Worm (Caenorhabditis elegans): Measurements from ENCODE around the gene srh-17.
A peak's percentile ranks its signal among the peaks of the same experiment; 100 is the strongest.

Gene srh-17

DNA sequence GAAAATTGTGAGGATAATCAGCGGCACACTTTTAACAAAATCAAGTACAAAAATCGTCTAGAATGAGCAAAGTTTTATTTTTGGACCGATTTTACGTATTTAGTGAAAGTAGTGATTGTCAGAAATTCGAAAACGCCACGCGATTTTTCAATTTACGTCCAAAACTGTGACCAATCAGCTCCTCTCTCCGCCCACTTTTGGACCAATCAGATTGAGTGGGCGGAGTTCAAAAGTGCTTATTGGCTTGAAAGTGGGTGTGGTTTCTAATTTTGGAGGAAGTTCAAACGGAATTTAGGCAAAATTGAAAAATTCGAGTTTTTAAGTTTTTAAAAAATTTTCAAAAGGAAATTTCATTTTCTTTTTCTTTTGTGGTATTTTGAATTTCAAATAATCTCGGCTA is 46.7 kb upstream of the srh-17 start:
- TF ChIP-seq nfya-1 (tag; optimal IDR thresholded peaks at IDR 0.05; ENCODE audit: insufficient read depth) (peak; percentile 86), sea-2 (GFP tag; optimal IDR thresholded peaks at IDR 0.05) (no peak), jun-1 (tag; optimal IDR thresholded peaks at IDR 0.05) (no peak)

DNA sequence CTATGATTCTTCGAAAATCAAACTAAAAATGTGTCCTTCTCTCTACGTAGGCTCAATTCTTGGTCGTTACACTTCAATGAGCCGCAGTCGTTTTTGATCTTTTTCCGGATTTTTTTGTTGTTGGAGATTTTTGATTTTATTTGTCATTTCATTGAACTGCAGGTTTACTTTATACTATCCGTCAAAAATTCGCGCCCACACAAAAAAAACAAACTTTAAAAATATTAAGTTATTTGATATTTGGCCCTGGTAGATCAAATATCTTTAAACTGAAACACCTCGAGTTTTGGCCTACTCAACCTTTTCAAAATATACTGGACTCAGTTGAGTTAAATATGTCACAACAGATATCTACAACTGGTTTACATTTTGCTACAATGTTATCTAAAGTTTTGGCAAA is 45.4 kb upstream of the srh-17 start:
- TF ChIP-seq skn-1 (tag; optimal IDR thresholded peaks at IDR 0.05) (no peak), daf-12 (tag; optimal IDR thresholded peaks at IDR 0.05) (no peak), R02D3.7 (tag; optimal IDR thresholded peaks at IDR 0.05) (no peak), aly-2 (tag; optimal IDR thresholded peaks at IDR 0.05) (no peak), lin-39 (tag; optimal IDR thresholded peaks at IDR 0.05) (no peak), ceh-82 (tag; optimal IDR thresholded peaks at IDR 0.05) (no peak), elt-2 (tag; optimal IDR thresholded peaks at IDR 0.05) (no peak), mml-1 (tag; optimal IDR thresholded peaks at IDR 0.05) (no peak), nfya-1 (tag; optimal IDR thresholded peaks at IDR 0.05; ENCODE audit: insufficient read depth) (no peak), lsy-12 (tag; optimal IDR thresholded peaks at IDR 0.05) (no peak), nhr-43 (tag; optimal IDR thresholded peaks at IDR 0.05; ENCODE audit: poor library complexity, severe bottlenecking) (no peak), elt-1 (tag; optimal IDR thresholded peaks at IDR 0.05) (no peak), eor-1 (tag; optimal IDR thresholded peaks at IDR 0.05) (no peak)

DNA sequence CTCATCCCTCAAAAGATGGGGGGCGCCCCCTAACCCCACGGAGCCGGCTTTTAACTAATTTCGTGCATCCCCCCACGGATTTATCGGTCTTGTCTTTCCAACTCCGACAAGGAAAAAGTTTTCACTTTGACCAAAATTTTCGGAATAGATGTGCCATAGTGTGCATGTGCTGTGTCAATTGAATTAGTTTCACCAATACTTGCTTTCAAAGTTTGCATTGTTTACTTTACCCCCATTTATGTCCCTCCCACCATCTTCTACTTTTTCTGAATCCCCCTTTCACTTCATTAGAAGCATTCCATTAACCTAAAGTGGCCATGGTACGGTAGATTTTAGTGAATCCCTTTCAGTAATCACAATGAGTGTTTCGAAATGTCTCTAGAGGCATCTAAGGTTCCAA is 43.4 kb upstream of the srh-17 start:
- TF ChIP-seq nhr-23 (tag; optimal IDR thresholded peaks at IDR 0.05) (no peak), lin-39 (tag; optimal IDR thresholded peaks at IDR 0.05) (no peak), pha-4 (tag; optimal IDR thresholded peaks at IDR 0.05) (no peak), aly-2 (tag; optimal IDR thresholded peaks at IDR 0.05) (no peak), R02D3.7 (tag; optimal IDR thresholded peaks at IDR 0.05) (no peak), elt-3 (tag; optimal IDR thresholded peaks at IDR 0.05) (no peak), lsy-12 (tag; optimal IDR thresholded peaks at IDR 0.05) (no peak), nhr-77 (tag; optimal IDR thresholded peaks at IDR 0.05) (no peak), skn-1 (tag; optimal IDR thresholded peaks at IDR 0.05) (no peak), ceh-82 (tag; optimal IDR thresholded peaks at IDR 0.05) (no peak), snpc-4 (tag; optimal IDR thresholded peaks at IDR 0.05) (no peak), unc-62 (GFP tag; optimal IDR thresholded peaks at IDR 0.05) (no peak), eor-1 (tag; optimal IDR thresholded peaks at IDR 0.05) (no peak), ceh-16 (tag; optimal IDR thresholded peaks at IDR 0.05) (no peak), mml-1 (tag; optimal IDR thresholded peaks at IDR 0.05) (no peak)

- TF ChIP-seq snpc-4 (tag; optimal IDR thresholded peaks at IDR 0.05) (no peak), ztf-11 (tag; optimal IDR thresholded peaks at IDR 0.05) (no peak), nhr-28 (tag; optimal IDR thresholded peaks at IDR 0.05) (no peak), nhr-77 (tag; optimal IDR thresholded peaks at IDR 0.05) (no peak), fkh-10 (GFP tag; optimal IDR thresholded peaks at IDR 0.05) (peak; percentile 26)
Measured at ce11 chrV:14620311-14620710, 40.8 kb upstream of the srh-17 start.

DNA sequence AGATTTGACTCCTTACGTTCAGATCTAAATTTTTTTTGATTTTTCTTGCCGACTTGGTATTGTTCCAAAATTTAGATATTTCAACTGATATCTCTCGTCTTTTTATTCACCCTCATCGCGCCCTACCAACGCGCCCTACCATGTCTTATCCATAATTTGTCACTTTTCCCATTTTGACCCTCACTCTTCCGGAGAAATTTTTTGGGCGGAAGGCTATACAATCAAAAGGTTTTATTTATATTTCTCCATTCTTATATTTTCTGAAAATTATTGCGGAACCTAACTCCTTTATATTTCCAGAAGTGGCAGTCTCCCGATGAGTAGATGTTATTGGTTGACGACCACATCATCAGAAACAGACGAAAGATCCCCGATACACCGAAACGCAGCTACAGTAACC is 40.3 kb upstream of the srh-17 start, which contains the start of gene hot-1:
TSS of gene hot-1 (plus strand) at position 301 of the 400 bp plus-strand sequence.
- TF ChIP-seq elt-3 (tag; optimal IDR thresholded peaks at IDR 0.05) (no peak), lin-15B (tag; optimal IDR thresholded peaks at IDR 0.05) (no peak), pqm-1 (tag; optimal IDR thresholded peaks at IDR 0.05) (no peak), fkh-2 (tag; optimal IDR thresholded peaks at IDR 0.05) (no peak), mdl-1 (tag; optimal IDR thresholded peaks at IDR 0.05) (no peak), pha-4 (tag; optimal IDR thresholded peaks at IDR 0.05) (no peak), nhr-25 (tag; optimal IDR thresholded peaks at IDR 0.05) (no peak), skn-1 (tag; optimal IDR thresholded peaks at IDR 0.05) (no peak), nhr-23 (tag; optimal IDR thresholded peaks at IDR 0.05) (no peak), ceh-28 (tag; optimal IDR thresholded peaks at IDR 0.05) (no peak), unc-39 (tag; optimal IDR thresholded peaks at IDR 0.05) (no peak), sea-2 (GFP tag; optimal IDR thresholded peaks at IDR 0.05) (no peak), R02D3.7 (tag; optimal IDR thresholded peaks at IDR 0.05) (no peak), fos-1 (tag; optimal IDR thresholded peaks at IDR 0.05) (no peak), ZK546.5 (tag; optimal IDR thresholded peaks at IDR 0.05) (no peak), unc-62 (GFP tag; optimal IDR thresholded peaks at IDR 0.05) (no peak), ztf-4 (tag; optimal IDR thresholded peaks at IDR 0.05) (no peak)
